Worm (Caenorhabditis elegans): ENCODE measurements around the gene ZK370.4.

DNA sequence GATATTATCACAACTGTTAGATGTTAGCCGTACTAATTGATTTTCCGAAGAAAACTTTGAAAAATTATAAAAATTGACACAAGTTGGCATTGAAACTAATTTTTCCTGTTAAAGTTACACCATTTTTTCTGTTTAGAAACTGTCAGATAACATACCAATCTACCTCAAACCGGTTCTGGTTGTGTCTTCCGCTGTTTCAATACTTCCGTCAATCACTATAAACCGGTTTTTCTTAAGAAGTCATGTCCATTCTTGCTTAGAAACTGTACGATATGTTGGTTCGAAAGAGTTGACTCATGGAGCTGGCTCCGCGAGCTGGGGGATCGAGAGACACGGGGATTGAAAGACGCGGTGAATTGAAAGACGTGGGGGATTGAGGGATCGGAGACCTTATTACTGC is 39.0 kb upstream of the ZK370.4 start:
- TF ChIP-seq klf-2 (GFP tag; conservative IDR thresholded peaks at IDR 0.05) (no peak), ref-1 (GFP tag; conservative IDR thresholded peaks at IDR 0.05) (no peak), ztf-29 (GFP tag; IDR thresholded peaks at IDR 0.05) (no peak), med-1 (GFP tag; optimal IDR thresholded peaks at IDR 0.05; ENCODE audit: insufficient read depth) (no peak)
